Worm (Caenorhabditis elegans): ENCODE measurements around the gene ech-4.

DNA sequence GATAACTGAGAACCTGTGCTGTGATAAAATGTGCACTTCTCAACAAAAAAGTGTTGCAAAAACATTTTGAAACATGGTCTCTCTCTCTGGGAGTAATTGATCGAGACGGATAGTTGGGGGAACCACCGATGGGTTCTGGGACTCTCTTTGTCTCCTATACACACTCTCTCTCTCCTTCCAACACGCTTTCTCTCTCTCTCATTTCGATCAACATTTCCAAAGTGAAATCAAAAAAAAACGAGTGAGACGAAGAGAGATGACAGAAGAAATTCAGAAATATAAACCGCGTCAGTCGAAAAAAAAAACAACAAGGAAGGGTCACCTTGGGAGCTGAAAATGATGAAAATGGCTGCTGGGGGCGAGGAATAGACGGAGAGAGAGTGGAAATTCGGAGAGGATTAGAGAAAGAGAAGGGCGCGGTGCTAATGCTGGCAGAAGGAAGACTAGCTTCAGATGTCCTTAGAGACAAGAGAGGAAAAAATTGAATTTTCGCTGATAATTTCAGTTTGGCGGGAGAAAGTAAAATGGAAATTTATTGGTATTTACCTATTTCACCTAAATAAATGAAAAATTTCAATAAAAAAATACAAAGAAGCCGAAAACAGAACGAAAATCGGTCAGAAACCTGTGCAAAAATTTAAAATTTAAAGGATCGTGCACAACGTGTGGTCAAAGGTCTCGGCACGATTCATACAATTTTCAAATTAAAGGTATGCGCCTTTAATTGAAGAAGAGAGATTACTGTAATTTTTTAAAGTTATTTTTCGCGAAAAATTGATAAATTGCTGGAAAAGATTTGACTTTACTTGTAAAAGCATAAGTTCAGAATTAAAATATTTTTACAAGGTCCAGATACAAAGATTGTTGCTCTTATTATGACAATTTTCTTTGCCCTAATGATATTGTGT lies 42.2 kb downstream of the ech-4 start:
- TF ChIP-seq F13H6.1 (tag; optimal IDR thresholded peaks at IDR 0.05) (no peak), ets-4 (tag; optimal IDR thresholded peaks at IDR 0.05) (no peak), hlh-30 (tag; optimal IDR thresholded peaks at IDR 0.05; ENCODE audit: insufficient read depth) (no peak), ceh-9 (tag; optimal IDR thresholded peaks at IDR 0.05) (no peak), pqm-1 (tag; optimal IDR thresholded peaks at IDR 0.05) (no peak), dve-1 (tag; optimal IDR thresholded peaks at IDR 0.05) (no peak), madf-2 (tag; optimal IDR thresholded peaks at IDR 0.05) (no peak), sox-4 (tag; optimal IDR thresholded peaks at IDR 0.05) (no peak), unc-42 (tag; optimal IDR thresholded peaks at IDR 0.05) (no peak), tbx-2 (tag; optimal IDR thresholded peaks at IDR 0.05) (no peak), mec-3 (tag; optimal IDR thresholded peaks at IDR 0.05; ENCODE audit: borderline replicate concordance) (no peak), T23F11.4 (GFP tag; optimal IDR thresholded peaks at IDR 0.05) (no peak)

Measured in whole organism, late embryonic.